Worm (Caenorhabditis elegans) whole organism, L4 larva: ENCODE results near the gene rpl-33.

Experiments
- F37D6.2 ChIP-seq: sonication (generic microtip); optimal IDR thresholded peaks from 2 replicates; lab custom pipeline; 2016; ENCODE audit warnings: mild to moderate bottlenecking, missing genetic modification characterization, missing compliant biosample characterization
- F44E2.7 ChIP-seq: fragments of 200-800 bp; sonication (Bioruptor generic); IDR thresholded peaks from 2 replicates; pipeline ENCODE4 v2.1.2; 2022; ENCODE audit warnings: missing genetic modification characterization, missing compliant biosample characterization
- F49E8.2 ChIP-seq: sonication (generic microtip); optimal IDR thresholded peaks from 2 replicates; lab custom pipeline; 2016; ENCODE audit warnings: missing compliant biosample characterization, mild to moderate bottlenecking, missing genetic modification characterization, borderline replicate concordance
- T20F7.1 ChIP-seq: fragments of 200-800 bp; sonication (Bioruptor generic); optimal IDR thresholded peaks from 2 replicates; lab custom pipeline; 2018; ENCODE audit warnings: mild to moderate bottlenecking, missing genetic modification characterization, missing compliant biosample characterization
- Y48G9A.11 ChIP-seq: fragments of 200-800 bp; sonication (Bioruptor generic); IDR thresholded peaks from 2 replicates; pipeline ENCODE4 v1.3.6; 2022; ENCODE audit warnings: missing genetic modification reagents, missing genetic modification characterization, missing compliant biosample characterization
- Y5F2A.4 ChIP-seq: fragments of 200-800 bp; sonication (Bioruptor generic); optimal IDR thresholded peaks from 2 replicates; lab custom pipeline; 2018; ENCODE audit warnings: mild to moderate bottlenecking, missing genetic modification characterization, missing compliant biosample characterization
- Y75B8A.6 ChIP-seq: fragments of 200-800 bp; sonication (Bioruptor generic); IDR thresholded peaks from 2 replicates; pipeline ENCODE4 v1.3.6; 2022; ENCODE audit warnings: missing genetic modification reagents, missing genetic modification characterization, missing compliant biosample characterization
- ZK546.5 ChIP-seq, 2 experiments: sonication (generic microtip); optimal IDR thresholded peaks; 2 replicates each; lab custom pipeline; 2017; ENCODE audit warnings: missing biosample characterization in 2 of 2, missing genetic modification characterization in 2 of 2
- aly-2 ChIP-seq: sonication (generic microtip); optimal IDR thresholded peaks from 2 replicates; lab custom pipeline; 2018; ENCODE audit warnings: missing biosample characterization, missing genetic modification characterization
- arid-1 ChIP-seq: fragments of 200-800 bp; sonication (Bioruptor generic); conservative IDR thresholded peaks from 2 replicates; pipeline ENCODE4 v1.3.6; 2022; ENCODE audit warnings: missing genetic modification reagents, missing genetic modification characterization, missing compliant biosample characterization
- attf-4 ChIP-seq: sonication (generic microtip); optimal IDR thresholded peaks from 3 replicates; lab custom pipeline; 2017; ENCODE audit warnings: missing biosample characterization, missing genetic modification characterization
- ceh-20 ChIP-seq: fragments of 200-800 bp; sonication (Bioruptor generic); IDR thresholded peaks from 2 replicates; pipeline ENCODE4 v1.3.6; 2022; ENCODE audit warnings: missing genetic modification reagents, missing genetic modification characterization, missing compliant biosample characterization
- ceh-28 ChIP-seq: fragments of 150-350 bp; optimal IDR thresholded peaks from 2 replicates; lab custom pipeline; 2014; ENCODE audit warnings: missing biosample characterization, missing genetic modification reagents, missing genetic modification characterization
- ceh-32 ChIP-seq: sonication (generic microtip); optimal IDR thresholded peaks from 2 replicates; lab custom pipeline; 2016; ENCODE audit warnings: mild to moderate bottlenecking, missing genetic modification characterization, missing compliant biosample characterization; ENCODE audit not compliant: poor library complexity
- ceh-82 ChIP-seq: sonication (generic microtip); optimal IDR thresholded peaks from 2 replicates; lab custom pipeline; 2017; ENCODE audit warnings: missing biosample characterization, missing genetic modification characterization
- daf-12 ChIP-seq: fragments of 150-350 bp; optimal IDR thresholded peaks from 2 replicates; lab custom pipeline; 2014; ENCODE audit warnings: missing biosample characterization, missing genetic modification reagents, missing genetic modification characterization
- daf-16 ChIP-seq, 3 experiments: sonication (generic microtip); optimal IDR thresholded peaks; 2 replicates each; lab custom pipeline; 2016 to 2017; ENCODE audit warnings: missing genetic modification characterization in 3 of 3, missing genetic modification reagents in 3 of 3, mild to moderate bottlenecking in 2 of 3, missing compliant biosample characterization in 2 of 3, missing biosample characterization in 1 of 3, moderate library complexity in 1 of 3
- dmd-9 ChIP-seq: fragments of 200-800 bp; sonication (Bioruptor generic); IDR thresholded peaks from 2 replicates; pipeline ENCODE4 v1.3.6; 2022; ENCODE audit warnings: missing genetic modification reagents, missing genetic modification characterization, missing compliant biosample characterization
- dpl-1 ChIP-seq: fragments of 150-350 bp; optimal IDR thresholded peaks from 2 replicates; lab custom pipeline; 2014; ENCODE audit warnings: missing biosample characterization, missing genetic modification reagents, missing genetic modification characterization
- duxl-1 ChIP-seq: sonication (generic microtip); optimal IDR thresholded peaks from 2 replicates; lab custom pipeline; 2016; ENCODE audit warnings: mild to moderate bottlenecking, missing genetic modification characterization, moderate library complexity, missing compliant biosample characterization; ENCODE audit not compliant: poor library complexity
- egl-27 ChIP-seq: sonication (generic microtip); optimal IDR thresholded peaks from 3 replicates; lab custom pipeline; 2017; ENCODE audit warnings: missing biosample characterization, missing genetic modification reagents, missing genetic modification characterization
- egl-43 ChIP-seq: fragments of 200-800 bp; sonication (Bioruptor generic); IDR thresholded peaks from 2 replicates; pipeline ENCODE4 v1.3.6; 2022; ENCODE audit warnings: missing genetic modification reagents, missing genetic modification characterization, missing compliant biosample characterization
- gei-8 ChIP-seq: fragments of 200-800 bp; sonication (Bioruptor generic); optimal IDR thresholded peaks from 2 replicates; lab custom pipeline; 2018; ENCODE audit warnings: mild to moderate bottlenecking, missing genetic modification characterization, missing compliant biosample characterization
- hif-1 ChIP-seq, 2 experiments: sonication (generic microtip); optimal IDR thresholded peaks; 2 replicates each; lab custom pipeline; 2016 to 2017; ENCODE audit warnings: missing compliant biosample characterization in 2 of 2, missing genetic modification characterization in 2 of 2, missing genetic modification reagents in 2 of 2, missing genotype in 2 of 2, mild to moderate bottlenecking in 1 of 2
- hlh-11 ChIP-seq: fragments of 200-800 bp; sonication (Bioruptor generic); optimal IDR thresholded peaks from 2 replicates; lab custom pipeline; 2018; ENCODE audit warnings: mild to moderate bottlenecking, missing genetic modification characterization, missing compliant biosample characterization
- hmg-1.1 ChIP-seq: fragments of 200-800 bp; sonication (Bioruptor generic); IDR thresholded peaks from 2 replicates; pipeline ENCODE4 v1.3.6; 2022; ENCODE audit warnings: missing genetic modification reagents, missing genetic modification characterization, missing compliant biosample characterization
- lin-1 ChIP-seq: fragments of 200-800 bp; sonication (Bioruptor generic); IDR thresholded peaks from 2 replicates; pipeline ENCODE4 v1.3.6; 2022; ENCODE audit warnings: missing genetic modification reagents, missing genetic modification characterization, missing compliant biosample characterization
- lin-15B ChIP-seq: fragments of 150-350 bp; sonication (generic microtip); optimal IDR thresholded peaks from 3 replicates; lab custom pipeline; 2014; ENCODE audit warnings: missing biosample characterization, missing genetic modification characterization
- lin-29 ChIP-seq: fragments of 200-800 bp; sonication (Bioruptor generic); IDR thresholded peaks from 2 replicates; pipeline ENCODE4 v1.3.6; 2022; ENCODE audit warnings: missing genetic modification reagents, missing genetic modification characterization, missing compliant biosample characterization
- lin-39 ChIP-seq: fragments of 150-350 bp; optimal IDR thresholded peaks from 2 replicates; lab custom pipeline; 2014; ENCODE audit warnings: missing biosample characterization, missing genetic modification reagents, missing genetic modification characterization
- lir-3 ChIP-seq: sonication (generic microtip); optimal IDR thresholded peaks from 2 replicates; lab custom pipeline; 2016; ENCODE audit warnings: mild to moderate bottlenecking, missing genetic modification characterization, missing compliant biosample characterization
- lsy-2 ChIP-seq, 2 experiments: fragments of 150-350 bp in 1 of 2; sonication (generic microtip) in 1 of 2; optimal IDR thresholded peaks; 2 replicates each; lab custom pipeline; 2014 to 2017; ENCODE audit warnings: missing biosample characterization in 2 of 2, missing genetic modification characterization in 2 of 2
- madf-5 ChIP-seq, 2 experiments: fragments of 200-800 bp; sonication (Bioruptor generic); IDR thresholded peaks; 2 replicates each; pipeline ENCODE4 v1.3.6; 2022; ENCODE audit warnings: missing compliant biosample characterization in 2 of 2, missing genetic modification characterization in 2 of 2
- madf-9 ChIP-seq: fragments of 200-800 bp; sonication (Bioruptor generic); conservative IDR thresholded peaks from 2 replicates; pipeline ENCODE4 v1.3.6; 2022; ENCODE audit warnings: missing genetic modification reagents, missing genetic modification characterization, missing compliant biosample characterization
- mdl-1 ChIP-seq, 2 experiments: fragments of 150-350 bp in 1 of 2; sonication (generic microtip) in 1 of 2; optimal IDR thresholded peaks; 2 replicates each; lab custom pipeline; 2014 to 2017; ENCODE audit warnings: missing biosample characterization in 2 of 2, missing genetic modification characterization in 2 of 2
- mdt-29 ChIP-seq: fragments of 200-800 bp; sonication (Bioruptor generic); IDR thresholded peaks from 2 replicates; pipeline ENCODE4 v1.3.6; 2022; ENCODE audit warnings: missing genetic modification reagents, missing genetic modification characterization, missing compliant biosample characterization
- mep-1 ChIP-seq: fragments of 150-350 bp; sonication (generic microtip); optimal IDR thresholded peaks from 3 replicates; lab custom pipeline; 2014; ENCODE audit warnings: missing biosample characterization, missing genetic modification characterization
- nhr-11 ChIP-seq: fragments of 150-350 bp; optimal IDR thresholded peaks from 2 replicates; lab custom pipeline; 2014; ENCODE audit warnings: missing biosample characterization, missing genetic modification characterization
- nhr-111 ChIP-seq: fragments of 200-800 bp; sonication (Bioruptor generic); optimal IDR thresholded peaks from 2 replicates; lab custom pipeline; 2018; ENCODE audit warnings: mild to moderate bottlenecking, missing genetic modification characterization, missing compliant biosample characterization
- nhr-48 ChIP-seq: sonication (generic microtip); optimal IDR thresholded peaks from 2 replicates; lab custom pipeline; 2016; ENCODE audit warnings: mild to moderate bottlenecking, missing genetic modification characterization, missing compliant biosample characterization
- nhr-76 ChIP-seq: fragments of 150-350 bp; optimal IDR thresholded peaks from 2 replicates; lab custom pipeline; 2014; ENCODE audit warnings: missing biosample characterization, missing genetic modification characterization
- pha-4 ChIP-seq, 2 experiments: fragments of 150-350 bp in 1 of 2; fragments of 200-800 bp in 1 of 2; sonication (Bioruptor generic) in 1 of 2; IDR thresholded peaks in 1 of 2; optimal IDR thresholded peaks in 1 of 2; 2 replicates each; pipeline versions ENCODE4 v1.3.6 to Lab custom; 2014 to 2022; ENCODE audit warnings: missing genetic modification characterization in 2 of 2, missing genetic modification reagents in 2 of 2, missing biosample characterization in 1 of 2, missing compliant biosample characterization in 1 of 2
- set-16 ChIP-seq: fragments of 200-800 bp; sonication (Bioruptor generic); IDR thresholded peaks from 2 replicates; pipeline ENCODE4 v1.3.6; 2022; ENCODE audit warnings: missing genetic modification reagents, missing genetic modification characterization, missing compliant biosample characterization
- skn-1 ChIP-seq: fragments of 150-350 bp; optimal IDR thresholded peaks from 2 replicates; lab custom pipeline; 2014; ENCODE audit warnings: missing biosample characterization, missing genetic modification characterization
- snpc-1.2 ChIP-seq: fragments of 200-800 bp; sonication (Bioruptor generic); IDR thresholded peaks from 2 replicates; pipeline ENCODE4 v1.3.6; 2022; ENCODE audit warnings: missing genetic modification reagents, missing genetic modification characterization, missing compliant biosample characterization
- tag-97 ChIP-seq: fragments of 200-800 bp; sonication (Bioruptor generic); IDR thresholded peaks from 2 replicates; pipeline ENCODE4 v1.3.6; 2022; ENCODE audit warnings: missing genetic modification characterization, missing compliant biosample characterization
- zfp-2 ChIP-seq: sonication (generic microtip); optimal IDR thresholded peaks from 2 replicates; lab custom pipeline; 2016; ENCODE audit warnings: mild to moderate bottlenecking, missing genetic modification characterization, missing compliant biosample characterization
- zfp-3 ChIP-seq: fragments of 200-800 bp; sonication (Bioruptor generic); conservative IDR thresholded peaks from 2 replicates; pipeline ENCODE4 v1.3.6; 2022; ENCODE audit warnings: missing genetic modification reagents, missing genetic modification characterization, missing compliant biosample characterization

Gene rpl-33

DNA sequence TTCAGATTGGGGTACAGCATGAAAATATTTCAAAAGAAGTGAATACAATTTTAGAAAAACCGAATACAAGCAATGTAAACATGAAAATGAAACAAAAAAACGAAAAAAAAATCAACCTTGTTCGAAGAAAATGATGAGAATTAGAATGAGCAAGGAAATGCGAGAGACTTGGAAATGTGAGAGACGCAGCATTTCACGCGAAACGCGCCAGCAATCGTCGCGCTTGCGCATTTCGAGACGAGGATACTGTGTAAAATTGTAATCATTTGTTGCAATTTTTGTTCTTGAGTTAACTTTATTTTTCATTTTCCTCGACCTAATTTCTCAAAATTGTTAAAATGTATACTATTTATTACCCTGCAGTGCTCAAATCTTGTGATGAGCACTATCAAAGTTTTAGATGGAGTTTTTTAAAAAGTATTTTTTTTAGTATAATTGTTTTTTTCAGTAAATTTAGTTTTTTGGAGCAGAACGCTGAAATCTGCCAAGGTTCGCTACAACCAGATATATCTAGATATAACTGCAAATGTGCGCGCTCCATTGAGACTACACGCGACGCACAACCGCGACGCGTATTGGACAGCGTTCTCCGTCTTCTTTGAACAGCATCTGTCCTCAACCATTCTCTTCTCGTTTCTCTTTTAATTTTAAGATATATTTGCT is 46.7 kb downstream of the rpl-33 start, which contains the start of gene fust-1:
fust-1 (plus strand) TSS at position 613 of the 663 bp plus-strand sequence.
- TF ChIP-seq nhr-48 (peak; percentile 90), Y75B8A.6 (no peak), ceh-32 (peak; percentile 16), ceh-28 (tag; lab: Kevin White, UChicago) (no peak), gei-8 (peak; percentile 65), madf-5 (GFP tag; IDR thresholded peaks at IDR 0.05; lab: Robert Waterston, UW) (no peak), hlh-11 (peak; percentile 95), lsy-2 (tag; optimal IDR thresholded peaks at IDR 0.05; lab: Kevin White, UChicago) (peak; percentile 80 to 97), daf-16 (GFP tag; optimal IDR thresholded peaks at IDR 0.05; lab: Kevin White, UChicago) (peak in 1 of 2 experiments; percentile 89), daf-16 (tag; optimal IDR thresholded peaks at IDR 0.05; lab: Kevin White, UChicago) (peak; percentile 67), nhr-111 (no peak), lin-15B (tag; lab: Kevin White, UChicago) (peak; percentile 63), ceh-82 (tag; lab: Kevin White, UChicago) (no peak), ZK546.5 (tag; optimal IDR thresholded peaks at IDR 0.05; lab: Kevin White, UChicago) (peak in 1 of 2 experiments; percentile 64), hif-1 (tag; optimal IDR thresholded peaks at IDR 0.05; lab: Kevin White, UChicago) (peak; percentile 36 to 71), aly-2 (tag; lab: Kevin White, UChicago) (no peak), lin-29 (peak; percentile 84), lin-39 (tag; lab: Kevin White, UChicago) (no peak), hmg-1.1 (GFP tag; lab: Robert Waterston, UW) (peak; percentile 94), F49E8.2 (tag; lab: Kevin White, UChicago) (peak; percentile 90), F44E2.7 (GFP tag; lab: Robert Waterston, UW) (peak; percentile 67; the same call in 1 of the 2 replicates), lir-3 (tag; lab: Kevin White, UChicago) (peak; percentile 38), egl-27 (no peak), madf-9 (GFP tag; lab: Robert Waterston, UW) (peak; percentile 70; the same call in 1 of the 2 replicates), mdl-1 (tag; optimal IDR thresholded peaks at IDR 0.05; lab: Kevin White, UChicago) (peak in 1 of 2 experiments; percentile 68), nhr-76 (tag; lab: Kevin White, UChicago) (peak; percentile 71), F37D6.2 (tag; lab: Kevin White, UChicago) (peak; percentile 86), duxl-1 (tag; lab: Kevin White, UChicago) (peak; percentile 92), egl-43 (GFP tag; lab: Robert Waterston, UW) (peak; percentile 88), dmd-9 (GFP tag; lab: Robert Waterston, UW) (peak; percentile 77; the same call in 1 of the 2 replicates), arid-1 (GFP tag; lab: Robert Waterston, UW) (peak; percentile 96), ceh-20 (GFP tag; lab: Robert Waterston, UW) (peak; percentile 94), mdt-29 (peak; percentile 91), attf-4 (no peak), snpc-1.2 (GFP tag; lab: Robert Waterston, UW) (peak; percentile 78), mep-1 (tag; lab: Kevin White, UChicago) (peak; percentile 96), Y5F2A.4 (peak; percentile 21), zfp-2 (tag; lab: Kevin White, UChicago) (peak; percentile 65), lin-1 (GFP tag; lab: Robert Waterston, UW) (peak; percentile 89), zfp-3 (GFP tag; lab: Robert Waterston, UW) (peak; percentile 85), pha-4 (GFP tag; IDR thresholded peaks at IDR 0.05; lab: Robert Waterston, UW) (peak; percentile 94), pha-4 (tag; optimal IDR thresholded peaks at IDR 0.05; lab: Kevin White, UChicago) (peak; percentile 73), dpl-1 (GFP tag; lab: Kevin White, UChicago) (peak; percentile 90), skn-1 (tag; lab: Kevin White, UChicago) (peak; percentile 87), Y48G9A.11 (GFP tag; lab: Robert Waterston, UW) (peak; percentile 91), daf-12 (tag; lab: Kevin White, UChicago) (no peak), T20F7.1 (GFP tag; lab: Kevin White, UChicago) (peak; percentile 90), tag-97 (GFP tag; lab: Robert Waterston, UW) (no peak), set-16 (GFP tag; lab: Robert Waterston, UW) (no peak; the same call in 1 of the 2 replicates), nhr-11 (tag; lab: Kevin White, UChicago) (peak; percentile 94)
